Worm (Caenorhabditis elegans): Measurements from ENCODE around the gene math-21.
"Not testable (repeated sequence)": the region's sequence is repeated elsewhere in the genome, so short reads cannot be mapped to it uniquely, and the experiment has no call there.

DNA sequence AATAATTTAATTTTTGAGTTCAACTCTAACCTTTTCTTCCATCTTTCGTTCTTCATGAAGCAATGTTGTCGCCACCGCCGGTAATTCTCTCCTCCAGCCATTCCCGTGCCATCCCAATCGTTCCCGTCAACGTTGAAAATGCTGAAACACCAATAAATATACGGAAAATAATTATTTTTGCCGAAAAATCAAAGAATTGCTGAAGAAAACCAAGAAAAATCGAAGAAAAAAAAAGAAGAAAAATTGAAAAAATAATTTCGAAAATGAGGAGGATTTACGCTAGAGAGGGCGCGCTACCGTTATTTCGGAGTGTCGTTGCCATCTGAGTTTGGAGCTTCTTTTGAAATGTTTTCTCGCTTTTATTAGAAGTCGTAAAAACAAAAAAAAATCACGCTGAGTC lies 29.7 kb downstream of the math-21 start, which contains the start of gene cya-2:
- TF ChIP-seq F10E7.11 (tag; optimal IDR thresholded peaks at IDR 0.05); madf-3 (GFP tag; IDR thresholded peaks at IDR 0.05); lsl-1 (GFP tag; optimal IDR thresholded peaks at IDR 0.05): not testable (repeated sequence)

Measured in whole organism, young adult.